Worm (Caenorhabditis elegans) whole organism, L4 larva: Measurements from ENCODE around the gene glr-7.

Experiments used
- D1046.2 ChIP-seq: fragments of 200-800 bp; sonication (Bioruptor generic); IDR thresholded peaks from 2 replicates; pipeline ENCODE4 v1.3.6; 2022; ENCODE audit warnings: missing genetic modification characterization, missing compliant biosample characterization
- F26F4.8 ChIP-seq: fragments of 200-800 bp; sonication (Bioruptor generic); conservative IDR thresholded peaks from 2 replicates; pipeline ENCODE4 v1.3.6; 2022; ENCODE audit warnings: missing genetic modification characterization, missing compliant biosample characterization
- F37D6.2 ChIP-seq: sonication (generic microtip); optimal IDR thresholded peaks from 2 replicates; lab custom pipeline; 2016; ENCODE audit warnings: mild to moderate bottlenecking, missing genetic modification characterization, missing compliant biosample characterization
- T26A8.4 ChIP-seq: fragments of 200-800 bp; sonication (Bioruptor generic); IDR thresholded peaks from 2 replicates; pipeline ENCODE4 v1.3.6; 2022; ENCODE audit warnings: missing genetic modification characterization, missing compliant biosample characterization
- ZK337.2 ChIP-seq: fragments of 200-800 bp; sonication (Bioruptor generic); IDR thresholded peaks from 2 replicates; pipeline ENCODE4 v1.3.6; 2022; ENCODE audit warnings: missing genetic modification reagents, missing genetic modification characterization, missing compliant biosample characterization
- aha-1 ChIP-seq: fragments of 150-350 bp; peaks from one replicate; lab custom pipeline; 2014; ENCODE audit warnings: missing biosample characterization, missing genetic modification characterization
- ama-1 ChIP-seq: fragments of 150-350 bp; optimal IDR thresholded peaks from 2 replicates; lab custom pipeline; 2014; ENCODE audit warnings: inconsistent platforms, mixed read lengths
- attf-4 ChIP-seq: sonication (generic microtip); optimal IDR thresholded peaks from 3 replicates; lab custom pipeline; 2017; ENCODE audit warnings: missing biosample characterization, missing genetic modification characterization
- ces-1 ChIP-seq: fragments of 150-350 bp; sonication (generic microtip); optimal IDR thresholded peaks from 4 replicates; lab custom pipeline; 2014; ENCODE audit warnings: missing biosample characterization, missing genetic modification reagents, missing genetic modification characterization
- cey-2 ChIP-seq: sonication (generic microtip); optimal IDR thresholded peaks from 3 replicates; lab custom pipeline; 2017; ENCODE audit warnings: missing genetic modification characterization, mild to moderate bottlenecking, missing compliant biosample characterization, antibody characterized with exemption, borderline replicate concordance; ENCODE audit not compliant: insufficient read depth
- daf-16 ChIP-seq, 3 experiments: sonication (generic microtip); optimal IDR thresholded peaks; 2 replicates each; lab custom pipeline; 2016 to 2017; ENCODE audit warnings: missing genetic modification characterization in 3 of 3, missing genetic modification reagents in 3 of 3, mild to moderate bottlenecking in 2 of 3, missing compliant biosample characterization in 2 of 3, missing biosample characterization in 1 of 3, moderate library complexity in 1 of 3
- daf-8 ChIP-seq: fragments of 200-800 bp; sonication (Bioruptor generic); IDR thresholded peaks from 2 replicates; pipeline ENCODE4 v1.3.6; 2022; ENCODE audit warnings: missing genetic modification characterization, missing compliant biosample characterization
- dmd-6 ChIP-seq: fragments of 200-800 bp; sonication (Bioruptor generic); IDR thresholded peaks from 2 replicates; pipeline ENCODE4 v1.3.6; 2022; ENCODE audit warnings: missing genetic modification reagents, missing genetic modification characterization, missing compliant biosample characterization
- dmd-9 ChIP-seq: fragments of 200-800 bp; sonication (Bioruptor generic); IDR thresholded peaks from 2 replicates; pipeline ENCODE4 v1.3.6; 2022; ENCODE audit warnings: missing genetic modification reagents, missing genetic modification characterization, missing compliant biosample characterization
- dpl-1 ChIP-seq: fragments of 150-350 bp; optimal IDR thresholded peaks from 2 replicates; lab custom pipeline; 2014; ENCODE audit warnings: missing biosample characterization, missing genetic modification reagents, missing genetic modification characterization
- dve-1 ChIP-seq: sonication (generic microtip); optimal IDR thresholded peaks from 2 replicates; lab custom pipeline; 2017; ENCODE audit warnings: antibody characterized with exemption, mild to moderate bottlenecking, missing genetic modification characterization, missing compliant biosample characterization; ENCODE audit not compliant: insufficient read depth
- fkh-10 ChIP-seq: fragments of 150-350 bp; optimal IDR thresholded peaks from 2 replicates; lab custom pipeline; 2014; ENCODE audit warnings: missing biosample characterization, missing genetic modification reagents, missing genetic modification characterization
- fos-1 ChIP-seq: fragments of 150-350 bp; optimal IDR thresholded peaks from 2 replicates; lab custom pipeline; 2014; ENCODE audit warnings: missing biosample characterization, missing genetic modification characterization
- hlh-30 ChIP-seq: sonication (generic microtip); optimal IDR thresholded peaks from 2 replicates; lab custom pipeline; 2017; ENCODE audit warnings: antibody characterized with exemption, mild to moderate bottlenecking, missing genetic modification characterization, missing compliant biosample characterization; ENCODE audit not compliant: insufficient read depth
- jun-1 ChIP-seq: fragments of 150-350 bp; optimal IDR thresholded peaks from 2 replicates; lab custom pipeline; 2014; ENCODE audit warnings: missing biosample characterization, missing genetic modification reagents, missing genetic modification characterization
- lin-29 ChIP-seq: fragments of 200-800 bp; sonication (Bioruptor generic); IDR thresholded peaks from 2 replicates; pipeline ENCODE4 v1.3.6; 2022; ENCODE audit warnings: missing genetic modification reagents, missing genetic modification characterization, missing compliant biosample characterization
- mep-1 ChIP-seq: fragments of 150-350 bp; sonication (generic microtip); optimal IDR thresholded peaks from 3 replicates; lab custom pipeline; 2014; ENCODE audit warnings: missing biosample characterization, missing genetic modification characterization
- mxl-3 ChIP-seq: fragments of 200-800 bp; sonication (Bioruptor generic); optimal IDR thresholded peaks from 2 replicates; lab custom pipeline; 2018; ENCODE audit warnings: mild to moderate bottlenecking, missing genetic modification characterization, missing compliant biosample characterization
- nhr-102 ChIP-seq: sonication (generic microtip); optimal IDR thresholded peaks from 2 replicates; lab custom pipeline; 2016; ENCODE audit warnings: mild to moderate bottlenecking, missing genetic modification characterization, moderate library complexity, missing compliant biosample characterization
- nhr-237 ChIP-seq: sonication (generic microtip); optimal IDR thresholded peaks from 2 replicates; lab custom pipeline; 2017; ENCODE audit warnings: missing biosample characterization, missing genetic modification characterization
- nhr-28 ChIP-seq: fragments of 150-350 bp; optimal IDR thresholded peaks from 2 replicates; lab custom pipeline; 2014; ENCODE audit warnings: missing biosample characterization, missing genetic modification characterization
- nhr-42 ChIP-seq: fragments of 200-800 bp; sonication (Bioruptor generic); IDR thresholded peaks from 2 replicates; pipeline ENCODE4 v1.3.6; 2022; ENCODE audit warnings: missing genetic modification characterization, missing compliant biosample characterization
- nhr-6 ChIP-seq: fragments of 150-350 bp; optimal IDR thresholded peaks from 2 replicates; lab custom pipeline; 2014; ENCODE audit warnings: missing biosample characterization, missing genetic modification characterization
- php-3 ChIP-seq: fragments of 200-800 bp; sonication (Bioruptor generic); IDR thresholded peaks from 2 replicates; pipeline ENCODE4 v1.3.6; 2022; ENCODE audit warnings: missing genetic modification reagents, missing genetic modification characterization, missing compliant biosample characterization
- pqm-1 ChIP-seq: sonication (generic microtip); optimal IDR thresholded peaks from 2 replicates; lab custom pipeline; 2017; ENCODE audit warnings: missing biosample characterization, missing genetic modification characterization
- snpc-4 ChIP-seq: fragments of 150-350 bp; optimal IDR thresholded peaks from 2 replicates; lab custom pipeline; 2014; ENCODE audit warnings: missing biosample characterization, missing genetic modification characterization
- tag-97 ChIP-seq: fragments of 200-800 bp; sonication (Bioruptor generic); IDR thresholded peaks from 2 replicates; pipeline ENCODE4 v1.3.6; 2022; ENCODE audit warnings: missing genetic modification characterization, missing compliant biosample characterization
- unc-130 ChIP-seq: sonication (generic microtip); optimal IDR thresholded peaks from 2 replicates; lab custom pipeline; 2016; ENCODE audit warnings: missing genetic modification reagents, missing genetic modification characterization, missing compliant biosample characterization
- unc-62 ChIP-seq, 3 experiments: fragments of 150-350 bp in 1 of 3; sonication (generic microtip); optimal IDR thresholded peaks in 2 of 3; peaks in 1 of 3; 1 replicate in 1 of 3; 2 replicates in 2 of 3; lab custom pipeline; 2014 to 2017; ENCODE audit warnings: missing biosample characterization in 3 of 3, missing genetic modification characterization in 3 of 3, missing genetic modification reagents in 3 of 3, missing genotype in 1 of 3
- zfp-3 ChIP-seq: fragments of 200-800 bp; sonication (Bioruptor generic); conservative IDR thresholded peaks from 2 replicates; pipeline ENCODE4 v1.3.6; 2022; ENCODE audit warnings: missing genetic modification reagents, missing genetic modification characterization, missing compliant biosample characterization
- zip-11 ChIP-seq: fragments of 200-800 bp; sonication (Bioruptor generic); IDR thresholded peaks from 2 replicates; pipeline ENCODE4 v1.3.6; 2022; ENCODE audit warnings: missing genetic modification characterization, missing compliant biosample characterization
- zip-2 ChIP-seq: fragments of 150-350 bp; optimal IDR thresholded peaks from 2 replicates; lab custom pipeline; 2014; ENCODE audit warnings: missing biosample characterization, missing genetic modification characterization

The glr-7 gene

DNA sequence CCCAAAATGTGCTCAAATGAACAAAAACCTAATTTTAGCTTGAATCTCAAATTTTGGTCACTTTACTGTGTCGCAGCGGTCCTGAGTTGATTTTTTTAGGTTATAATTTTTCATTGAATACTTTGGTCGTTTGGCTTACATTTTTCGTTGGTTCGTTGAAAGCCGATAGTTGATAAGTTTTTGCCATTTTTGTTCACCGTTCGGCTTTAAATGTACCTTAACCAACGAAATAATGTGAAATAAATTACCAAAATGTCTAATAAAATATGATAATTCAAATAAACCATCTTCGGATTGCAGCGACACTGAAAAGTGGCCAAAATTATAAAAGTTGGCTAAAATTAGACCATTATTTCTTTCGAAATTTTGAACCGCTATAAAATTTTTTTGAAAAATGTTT lies 10.6 kb upstream of the glr-7 start:
- TF ChIP-seq D1046.2 (GFP tag; lab: Robert Waterston, UW) (no peak), dmd-9 (GFP tag; lab: Robert Waterston, UW) (no peak), snpc-4 (tag; lab: Kevin White, UChicago) (no peak), ces-1 (no peak), tag-97 (GFP tag; lab: Robert Waterston, UW) (no peak), unc-62 (GFP tag; optimal IDR thresholded peaks at IDR 0.05 in 1 of 2; lab: Kevin White, UChicago) (peak in 1 of 2 experiments; percentile 94), unc-62 (tag; optimal IDR thresholded peaks at IDR 0.05; lab: Kevin White, UChicago) (no peak), daf-8 (no peak), php-3 (GFP tag; lab: Robert Waterston, UW) (no peak)

DNA sequence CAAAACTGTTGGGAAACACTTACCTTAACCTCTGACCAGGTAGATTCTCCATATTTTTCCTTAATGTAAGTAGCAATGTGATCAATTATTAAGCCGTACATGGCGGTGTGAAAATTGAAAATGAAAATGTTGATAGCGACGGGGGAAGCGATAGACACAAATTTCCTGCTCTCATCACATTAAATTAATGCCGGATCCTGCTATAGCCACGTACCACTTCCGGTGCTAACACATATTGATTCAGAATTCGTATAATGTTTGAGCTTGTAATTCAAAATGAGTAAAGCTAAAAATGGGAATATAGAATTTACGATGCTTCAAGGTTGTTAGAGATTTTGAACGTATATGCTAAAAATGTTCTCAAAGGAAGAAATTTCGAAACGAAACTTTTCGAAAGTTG lies 7.7 kb upstream of the glr-7 start, which contains the start of gene gcy-31:
Gene gcy-31 (minus strand): TSS at position 101 of the 400 bp plus-strand sequence.
- peak; percentile 63 for TF ChIP-seq aha-1 (tag; lab: Kevin White, UChicago)
- TF ChIP-seq F26F4.8 (GFP tag; lab: Robert Waterston, UW), result no peak
- TF ChIP-seq ama-1 (lab: Kevin White, UChicago), result no peak
- TF ChIP-seq pqm-1 (tag; lab: Kevin White, UChicago), result no peak

DNA sequence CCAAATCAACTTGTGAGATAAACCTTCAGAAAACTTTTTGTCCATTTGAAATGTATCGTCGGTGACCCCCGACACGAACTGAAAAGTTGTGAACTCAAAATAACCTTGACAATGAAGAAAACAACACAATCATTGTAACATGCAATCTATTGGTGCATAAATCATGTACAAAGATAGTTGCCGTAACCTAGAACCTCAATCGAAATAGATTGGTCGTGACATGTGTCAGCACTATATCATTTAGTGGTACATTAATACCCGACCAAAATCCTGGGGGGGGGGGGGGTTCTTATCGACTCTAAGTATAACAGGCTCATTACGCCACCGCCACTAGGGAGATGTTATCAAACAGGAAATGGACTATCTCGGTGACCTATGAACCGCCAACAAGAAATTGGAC lies 7.3 kb upstream of the glr-7 start:
- TF ChIP-seq fkh-10 (GFP tag; lab: Kevin White, UChicago) (no peak), lin-29 (GFP tag; lab: Robert Waterston, UW) (no peak), dve-1 (no peak), T26A8.4 (no peak), ZK337.2 (GFP tag; lab: Robert Waterston, UW) (no peak), hlh-30 (tag; lab: Kevin White, UChicago) (no peak), nhr-102 (no peak), zfp-3 (GFP tag; lab: Robert Waterston, UW) (no peak), zip-11 (GFP tag; lab: Robert Waterston, UW) (no peak), attf-4 (no peak), php-3 (GFP tag; lab: Robert Waterston, UW) (no peak), dpl-1 (GFP tag; lab: Kevin White, UChicago) (no peak), nhr-237 (no peak), zip-2 (tag; lab: Kevin White, UChicago) (no peak), nhr-6 (tag; lab: Kevin White, UChicago) (no peak), nhr-42 (GFP tag; lab: Robert Waterston, UW) (no peak), mep-1 (tag; lab: Kevin White, UChicago) (no peak), F37D6.2 (tag; lab: Kevin White, UChicago) (no peak), fos-1 (no peak), unc-130 (no peak)

DNA sequence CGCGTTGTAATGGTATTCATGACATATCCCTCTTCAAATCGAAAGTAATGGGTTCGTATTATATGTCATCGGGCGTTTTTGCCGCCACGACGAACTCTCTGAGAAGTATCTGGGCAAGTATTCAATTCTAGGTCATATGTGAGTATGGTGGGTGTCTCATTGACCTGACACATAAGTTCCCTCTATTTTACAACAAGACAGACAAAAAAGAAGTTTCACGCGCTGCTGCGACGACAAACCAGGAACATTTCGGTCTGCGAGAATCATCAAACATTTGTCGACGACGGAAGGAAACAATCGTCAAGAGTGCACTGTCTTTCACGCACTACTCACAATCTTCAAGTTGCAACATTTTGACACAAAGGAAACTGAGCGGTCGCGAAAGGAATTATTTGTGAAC lies 5.6 kb upstream of the glr-7 start:
- TF ChIP-seq jun-1 (tag; lab: Kevin White, UChicago) (no peak), nhr-28 (peak; percentile 2), hlh-30 (tag; lab: Kevin White, UChicago) (peak; percentile 6), unc-62 (GFP tag; optimal IDR thresholded peaks at IDR 0.05 in 1 of 2; lab: Kevin White, UChicago) (peak in 1 of 2 experiments; percentile 92), unc-62 (tag; optimal IDR thresholded peaks at IDR 0.05; lab: Kevin White, UChicago) (no peak), mxl-3 (GFP tag; lab: Kevin White, UChicago) (no peak), daf-16 (GFP tag; optimal IDR thresholded peaks at IDR 0.05; lab: Kevin White, UChicago) (no peak), daf-16 (tag; optimal IDR thresholded peaks at IDR 0.05; lab: Kevin White, UChicago) (no peak), dmd-6 (GFP tag; lab: Robert Waterston, UW) (peak; percentile 32), cey-2 (tag; lab: Kevin White, UChicago) (no peak)
